Fruit fly (Drosophila melanogaster): ENCODE data around the gene CG8064.

DNA sequence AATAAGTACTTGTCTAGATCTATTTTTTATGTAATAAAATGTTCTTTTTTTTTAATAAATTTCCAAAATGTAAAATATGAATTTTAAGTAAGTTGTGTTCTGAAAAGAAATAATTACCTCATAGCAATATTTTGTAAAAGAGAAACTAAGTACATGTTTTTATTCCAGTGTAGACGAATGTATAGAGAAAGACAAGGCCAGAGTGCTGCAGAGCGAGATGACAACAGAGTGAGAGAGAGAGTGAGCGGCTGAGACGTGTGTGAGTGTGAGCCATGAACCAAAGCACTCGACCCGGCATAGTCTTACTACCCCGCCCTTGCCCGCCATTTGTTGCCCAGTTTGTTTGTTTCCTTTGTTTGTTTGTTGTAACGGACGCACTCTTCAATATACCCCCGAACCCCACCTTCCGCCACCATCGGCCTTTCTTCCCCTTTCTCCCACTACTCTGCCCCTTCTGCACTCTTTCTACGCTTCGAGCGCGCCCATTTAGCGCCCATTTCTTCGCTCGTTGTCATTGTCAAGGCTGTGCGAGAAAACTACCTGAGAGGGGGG lies 28.0 kb downstream of the CG8064 start:
- no peak for TF ChIP-seq brk (GFP tag; optimal IDR thresholded peaks at IDR 0.05)
- TF ChIP-seq Myc (optimal IDR thresholded peaks at IDR 0.05): no peak
- no peak for TF ChIP-seq CG9705 (GFP tag; optimal IDR thresholded peaks at IDR 0.05)
- peak; percentile 67 for TF ChIP-seq psq (GFP tag; optimal IDR thresholded peaks at IDR 0.05)
- TF ChIP-seq fru (GFP tag; optimal IDR thresholded peaks at IDR 0.05): peak; percentile 23

Data from whole organism, wandering third instar larva.